1 fruit fly cellular context compared by ENCODE assay signal in the genomic region with DNA sequence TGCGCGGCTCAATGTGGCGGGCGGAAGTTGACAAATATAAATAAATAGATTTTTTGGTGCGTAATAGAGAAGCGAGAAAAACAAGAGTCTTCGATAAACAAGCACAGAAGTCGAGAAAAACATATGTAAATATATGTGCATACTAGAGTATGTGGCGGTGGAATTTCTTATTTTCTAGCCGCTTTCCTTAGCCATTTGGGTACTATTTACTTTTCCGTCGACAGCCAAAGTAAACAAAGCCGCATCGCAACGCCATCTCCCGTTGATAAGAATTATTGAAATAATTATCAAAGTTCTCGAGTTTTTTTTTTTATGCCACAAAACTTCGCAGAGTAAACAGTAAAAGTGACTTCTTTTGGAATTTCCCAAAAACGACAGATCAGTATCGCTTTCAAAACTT.
A peak's percentile ranks its signal among the peaks of the same experiment; 100 is the strongest.
TF ChIP-seq lines count a peak whose summit lies in the region.

No protein-coding gene starts in this region.

TF ChIP-seq in whole organism, embryonic, 481 proteins besides CTCF, POLR2A, EP300 and RAD21 (continued from another document and continues in another):
- peak; percentile 19 for TF ChIP-seq CG33213 (GFP tag; optimal IDR thresholded peaks at IDR 0.05; lab: Kevin White, UChicago)
- no peak for TF ChIP-seq CG13775 (GFP tag; optimal IDR thresholded peaks at IDR 0.05; lab: Kevin White, UChicago)
- TF ChIP-seq vnd (GFP tag; IDR thresholded peaks at IDR 0.05; lab: Robert Waterston, UW; ENCODE audit: partially characterized antibody), result no peak
- no peak for TF ChIP-seq Hey (tag; optimal IDR thresholded peaks at IDR 0.05; lab: Kevin White, UChicago)
- no peak for TF ChIP-seq ase (GFP tag; IDR thresholded peaks at IDR 0.05; lab: Robert Waterston, UW)
- TF ChIP-seq HLH3B (GFP tag; IDR thresholded peaks at IDR 0.05; lab: Robert Waterston, UW), result no peak
- no peak for TF ChIP-seq NC2β (GFP tag; optimal IDR thresholded peaks at IDR 0.05; lab: Kevin White, UChicago)
- TF ChIP-seq CG6854 (GFP tag; optimal IDR thresholded peaks at IDR 0.05; lab: Kevin White, UChicago), result no peak
- no peak for TF ChIP-seq sc (optimal IDR thresholded peaks at IDR 0.05; lab: Kevin White, UChicago)
- TF ChIP-seq sc (GFP tag; optimal IDR thresholded peaks at IDR 0.05; lab: Kevin White, UChicago), result no peak
- TF ChIP-seq E2f2 (GFP tag; IDR thresholded peaks at IDR 0.05; lab: Robert Waterston, UW), result peak; percentile 42; the same call in 1 of the 2 replicates
- no peak for TF ChIP-seq B-H1 (GFP tag; IDR thresholded peaks at IDR 0.05; lab: Robert Waterston, UW)
- TF ChIP-seq Stat92E (GFP tag; optimal IDR thresholded peaks at IDR 0.05; lab: Kevin White, UChicago), result no peak
- TF ChIP-seq D19A (tag; optimal IDR thresholded peaks at IDR 0.05; lab: Kevin White, UChicago), result no peak
- no peak for TF ChIP-seq eyg (GFP tag; optimal IDR thresholded peaks at IDR 0.05; lab: Kevin White, UChicago)
- peak; percentile 8 for TF ChIP-seq Spps (tag; optimal IDR thresholded peaks at IDR 0.05; lab: Kevin White, UChicago)
- no peak for TF ChIP-seq Dad (GFP tag; optimal IDR thresholded peaks at IDR 0.05; lab: Kevin White, UChicago)
- TF ChIP-seq slp2 (GFP tag; optimal IDR thresholded peaks at IDR 0.05; lab: Kevin White, UChicago), result no peak
- no peak for TF ChIP-seq emc (GFP tag; optimal IDR thresholded peaks at IDR 0.05; lab: Kevin White, UChicago)
- TF ChIP-seq CG2889 (GFP tag; IDR thresholded peaks at IDR 0.05; lab: Robert Waterston, UW), result no peak
- no peak for TF ChIP-seq Max (GFP tag; optimal IDR thresholded peaks at IDR 0.05; lab: Kevin White, UChicago)
- TF ChIP-seq CG14667 (GFP tag; IDR thresholded peaks at IDR 0.05; lab: Robert Waterston, UW), result no peak
- no peak for TF ChIP-seq H15 (GFP tag; IDR thresholded peaks at IDR 0.05; lab: Robert Waterston, UW)
- TF ChIP-seq sima (GFP tag; optimal IDR thresholded peaks at IDR 0.05; lab: Kevin White, UChicago), result no peak
- no peak for TF ChIP-seq CG3847 (GFP tag; IDR thresholded peaks at IDR 0.05; lab: Robert Waterston, UW)
- no peak for TF ChIP-seq CG31365 (tag; optimal IDR thresholded peaks at IDR 0.05; lab: Kevin White, UChicago)
- no peak for TF ChIP-seq CG7786 (GFP tag; optimal IDR thresholded peaks at IDR 0.05; lab: Kevin White, UChicago)
- no peak for TF ChIP-seq pzg (GFP tag; optimal IDR thresholded peaks at IDR 0.05; lab: Kevin White, UChicago)
- TF ChIP-seq CG14710 (tag; optimal IDR thresholded peaks at IDR 0.05; lab: Kevin White, UChicago), result no peak
- TF ChIP-seq CG1647 (GFP tag; optimal IDR thresholded peaks at IDR 0.05; lab: Kevin White, UChicago), result no peak
- TF ChIP-seq slbo (GFP tag; IDR thresholded peaks at IDR 0.05; lab: Robert Waterston, UW), result no peak
- TF ChIP-seq hbn (GFP tag; IDR thresholded peaks at IDR 0.05; lab: Robert Waterston, UW; ENCODE audit: partially characterized antibody), result no peak
- TF ChIP-seq fu2 (GFP tag; optimal IDR thresholded peaks at IDR 0.05; lab: Kevin White, UChicago), result no peak
- TF ChIP-seq Ptx1 (GFP tag; IDR thresholded peaks at IDR 0.05; lab: Robert Waterston, UW), result no peak
- TF ChIP-seq ci (GFP tag; IDR thresholded peaks at IDR 0.05; lab: Robert Waterston, UW), result peak; percentile 70; the same call in 2 of the 3 replicates
- TF ChIP-seq CG1792 (GFP tag; optimal IDR thresholded peaks at IDR 0.05; lab: Kevin White, UChicago), result no peak
- no peak for TF ChIP-seq grau (tag; optimal IDR thresholded peaks at IDR 0.05; lab: Kevin White, UChicago)
- TF ChIP-seq CG2199 (GFP tag; IDR thresholded peaks at IDR 0.05; lab: Robert Waterston, UW), result no peak
- no peak for TF ChIP-seq CG6683 (GFP tag; optimal IDR thresholded peaks at IDR 0.05; lab: Kevin White, UChicago)
- peak; percentile 33 for TF ChIP-seq CG1529 (GFP tag; optimal IDR thresholded peaks at IDR 0.05; lab: Kevin White, UChicago)
- TF ChIP-seq peb (GFP tag; IDR thresholded peaks at IDR 0.05; lab: Robert Waterston, UW), result no peak
- no peak for TF ChIP-seq en (GFP tag; optimal IDR thresholded peaks at IDR 0.05; lab: Kevin White, UChicago)
- no peak for TF ChIP-seq prd (optimal IDR thresholded peaks at IDR 0.05; lab: Kevin White, UChicago)
- TF ChIP-seq prd (GFP tag; IDR thresholded peaks at IDR 0.05; lab: Robert Waterston, UW), result no peak
- no peak for TF ChIP-seq CG15479 (GFP tag; optimal IDR thresholded peaks at IDR 0.05; lab: Kevin White, UChicago)
- peak; percentile 12 for TF ChIP-seq CG18619 (GFP tag; optimal IDR thresholded peaks at IDR 0.05; lab: Kevin White, UChicago)
- no peak for TF ChIP-seq YL-1 (GFP tag; optimal IDR thresholded peaks at IDR 0.05; lab: Kevin White, UChicago)
- no peak for TF ChIP-seq jigr1 (GFP tag; IDR thresholded peaks at IDR 0.05; lab: Robert Waterston, UW)
- TF ChIP-seq ab (GFP tag; optimal IDR thresholded peaks at IDR 0.05; lab: Kevin White, UChicago), result no peak
- TF ChIP-seq fd96Cb (tag; optimal IDR thresholded peaks at IDR 0.05; lab: Kevin White, UChicago), result no peak
- TF ChIP-seq CG4730 (GFP tag; IDR thresholded peaks at IDR 0.05; lab: Robert Waterston, UW), result no peak
- TF ChIP-seq Dip2 (GFP tag; IDR thresholded peaks at IDR 0.05; lab: Robert Waterston, UW), result no peak
- no peak for TF ChIP-seq Bteb2 (GFP tag; optimal IDR thresholded peaks at IDR 0.05; lab: Kevin White, UChicago)
- no peak for TF ChIP-seq gfzf (GFP tag; optimal IDR thresholded peaks at IDR 0.05; lab: Kevin White, UChicago)
- no peak for TF ChIP-seq gsb-n (tag; optimal IDR thresholded peaks at IDR 0.05; lab: Kevin White, UChicago)
- no peak for TF ChIP-seq insv (GFP tag; optimal IDR thresholded peaks at IDR 0.05; lab: Kevin White, UChicago)
- no peak for TF ChIP-seq Nf-YB (GFP tag; optimal IDR thresholded peaks at IDR 0.05; lab: Kevin White, UChicago)
- TF ChIP-seq Asciz (GFP tag; optimal IDR thresholded peaks at IDR 0.05; lab: Kevin White, UChicago), result peak; percentile 56
- no peak for TF ChIP-seq CG11085 (GFP tag; IDR thresholded peaks at IDR 0.05; lab: Robert Waterston, UW)
- TF ChIP-seq C15 (GFP tag; IDR thresholded peaks at IDR 0.05; lab: Robert Waterston, UW), result no peak
- TF ChIP-seq CG12942 (GFP tag; optimal IDR thresholded peaks at IDR 0.05; lab: Kevin White, UChicago), result no peak
- no peak for TF ChIP-seq Dbx (GFP tag; IDR thresholded peaks at IDR 0.05; lab: Robert Waterston, UW)
- TF ChIP-seq CG11093 (GFP tag; IDR thresholded peaks at IDR 0.05; lab: Robert Waterston, UW), result no peak
- no peak for TF ChIP-seq fd3F (GFP tag; optimal IDR thresholded peaks at IDR 0.05; lab: Kevin White, UChicago)
- TF ChIP-seq CG6175 (GFP tag; IDR thresholded peaks at IDR 0.05; lab: Robert Waterston, UW), result no peak
- no peak for TF ChIP-seq cg (GFP tag; optimal IDR thresholded peaks at IDR 0.05; lab: Kevin White, UChicago)
- TF ChIP-seq Dek (tag; optimal IDR thresholded peaks at IDR 0.05; lab: Kevin White, UChicago), result no peak
- TF ChIP-seq NfI (GFP tag; optimal IDR thresholded peaks at IDR 0.05; lab: Kevin White, UChicago), result no peak
- peak; percentile 6 for TF ChIP-seq ewg (GFP tag; optimal IDR thresholded peaks at IDR 0.05; lab: Kevin White, UChicago)
- no peak for TF ChIP-seq maf-S (GFP tag; optimal IDR thresholded peaks at IDR 0.05; lab: Kevin White, UChicago)
- TF ChIP-seq mirr (GFP tag; optimal IDR thresholded peaks at IDR 0.05; lab: Kevin White, UChicago), result no peak
- no peak for TF ChIP-seq CG9609 (GFP tag; optimal IDR thresholded peaks at IDR 0.05; lab: Kevin White, UChicago)
- TF ChIP-seq CG6654 (GFP tag; optimal IDR thresholded peaks at IDR 0.05; lab: Kevin White, UChicago), result no peak
- TF ChIP-seq CG8359 (GFP tag; optimal IDR thresholded peaks at IDR 0.05; lab: Kevin White, UChicago; ENCODE audit: borderline replicate concordance), result peak; percentile 37
- TF ChIP-seq D19B (GFP tag; optimal IDR thresholded peaks at IDR 0.05; lab: Kevin White, UChicago), result no peak
- TF ChIP-seq CG2875 (GFP tag; optimal IDR thresholded peaks at IDR 0.05; lab: Kevin White, UChicago), result no peak
- TF ChIP-seq Ssrp (tag; optimal IDR thresholded peaks at IDR 0.05; lab: Kevin White, UChicago), result no peak
- TF ChIP-seq CG30403 (GFP tag; optimal IDR thresholded peaks at IDR 0.05; lab: Kevin White, UChicago), result no peak
- no peak for TF ChIP-seq cato (GFP tag; optimal IDR thresholded peaks at IDR 0.05; lab: Kevin White, UChicago; ENCODE audit: borderline replicate concordance)
- no peak for TF ChIP-seq Dll (GFP tag; IDR thresholded peaks at IDR 0.05; lab: Robert Waterston, UW; ENCODE audit: partially characterized antibody)
- TF ChIP-seq CG12236 (GFP tag; optimal IDR thresholded peaks at IDR 0.05; lab: Kevin White, UChicago), result no peak
- no peak for TF ChIP-seq MBD-R2 (GFP tag; IDR thresholded peaks at IDR 0.05; lab: Robert Waterston, UW)
- no peak for TF ChIP-seq Dp (GFP tag; optimal IDR thresholded peaks at IDR 0.05; lab: Kevin White, UChicago)
- no peak for TF ChIP-seq tx (GFP tag; optimal IDR thresholded peaks at IDR 0.05; lab: Kevin White, UChicago)
- TF ChIP-seq zen (tag; optimal IDR thresholded peaks at IDR 0.05; lab: Kevin White, UChicago), result no peak
- no peak for TF ChIP-seq NK7.1 (GFP tag; optimal IDR thresholded peaks at IDR 0.05; lab: Kevin White, UChicago)
- peak; percentile 69 for TF ChIP-seq lab (GFP tag; optimal IDR thresholded peaks at IDR 0.05; lab: Kevin White, UChicago)
- no peak for TF ChIP-seq CG32767 (GFP tag; IDR thresholded peaks at IDR 0.05; lab: Robert Waterston, UW)
- no peak for TF ChIP-seq CG2678 (tag; optimal IDR thresholded peaks at IDR 0.05; lab: Kevin White, UChicago)
- TF ChIP-seq trem (tag; optimal IDR thresholded peaks at IDR 0.05; lab: Kevin White, UChicago), result no peak
- TF ChIP-seq CG32532 (GFP tag; IDR thresholded peaks at IDR 0.05; lab: Robert Waterston, UW), result no peak
- TF ChIP-seq Usf (GFP tag; optimal IDR thresholded peaks at IDR 0.05; lab: Kevin White, UChicago), result no peak
- TF ChIP-seq CG17568 (GFP tag; optimal IDR thresholded peaks at IDR 0.05; lab: Kevin White, UChicago), result no peak
- no peak for TF ChIP-seq CG4820 (GFP tag; optimal IDR thresholded peaks at IDR 0.05; lab: Kevin White, UChicago)
- no peak for TF ChIP-seq CG12391 (tag; optimal IDR thresholded peaks at IDR 0.05; lab: Kevin White, UChicago)
- no peak for TF ChIP-seq pan (optimal IDR thresholded peaks at IDR 0.05; lab: Kevin White, UChicago)
- no peak for TF ChIP-seq pan (GFP tag; optimal IDR thresholded peaks at IDR 0.05 in 1 of 2, IDR thresholded peaks at IDR 0.05 in 1 of 2)
- TF ChIP-seq NFAT (GFP tag; IDR thresholded peaks at IDR 0.05; lab: Robert Waterston, UW), result no peak
- TF ChIP-seq CG10654 (GFP tag; optimal IDR thresholded peaks at IDR 0.05; lab: Kevin White, UChicago), result no peak
- TF ChIP-seq CG12071 (GFP tag; optimal IDR thresholded peaks at IDR 0.05; lab: Kevin White, UChicago), result peak; percentile 27
- peak; percentile 34 for TF ChIP-seq CG8281 (tag; optimal IDR thresholded peaks at IDR 0.05; lab: Kevin White, UChicago)
- peak; percentile 42 for TF ChIP-seq CrebB (tag; optimal IDR thresholded peaks at IDR 0.05; lab: Kevin White, UChicago)
- TF ChIP-seq Mad (GFP tag; optimal IDR thresholded peaks at IDR 0.05; lab: Kevin White, UChicago), result no peak
- no peak for TF ChIP-seq Dfd (GFP tag; optimal IDR thresholded peaks at IDR 0.05; lab: Kevin White, UChicago)
- no peak for TF ChIP-seq Trl (optimal IDR thresholded peaks at IDR 0.05; lab: Kevin White, UChicago)
- no peak for TF ChIP-seq Trl (GFP tag; optimal IDR thresholded peaks at IDR 0.05; lab: Kevin White, UChicago)
- peak; percentile 57 for TF ChIP-seq Vsx1 (GFP tag; optimal IDR thresholded peaks at IDR 0.05; lab: Kevin White, UChicago)
- no peak for TF ChIP-seq CG18262 (tag; optimal IDR thresholded peaks at IDR 0.05; lab: Kevin White, UChicago)
- peak; percentile 35 for TF ChIP-seq CG10431 (GFP tag; optimal IDR thresholded peaks at IDR 0.05; lab: Kevin White, UChicago)
- TF ChIP-seq ind (GFP tag; optimal IDR thresholded peaks at IDR 0.05; lab: Kevin White, UChicago), result no peak
- no peak for TF ChIP-seq h (optimal IDR thresholded peaks at IDR 0.05; lab: Kevin White, UChicago)
- TF ChIP-seq dati (GFP tag; IDR thresholded peaks at IDR 0.05; lab: Robert Waterston, UW), result no peak
- TF ChIP-seq croc (GFP tag; conservative IDR thresholded peaks at IDR 0.05; lab: Robert Waterston, UW), result no peak
- no peak for TF ChIP-seq cwo (GFP tag; optimal IDR thresholded peaks at IDR 0.05; lab: Kevin White, UChicago)
- peak; percentile 53 for TF ChIP-seq CG1233 (GFP tag; optimal IDR thresholded peaks at IDR 0.05; lab: Kevin White, UChicago)
- TF ChIP-seq ranshi (GFP tag; IDR thresholded peaks at IDR 0.05; lab: Robert Waterston, UW), result peak; percentile 10; the same call in 1 of the 2 replicates
- TF ChIP-seq crol (GFP tag; IDR thresholded peaks at IDR 0.05; lab: Robert Waterston, UW), result no peak
- no peak for TF ChIP-seq HLH54F (GFP tag; optimal IDR thresholded peaks at IDR 0.05; lab: Kevin White, UChicago)
- TF ChIP-seq ac (GFP tag; optimal IDR thresholded peaks at IDR 0.05; lab: Kevin White, UChicago), result no peak
- no peak for TF ChIP-seq Ets65A (GFP tag; lab: Kevin White, UChicago)
- peak; percentile 65 for TF ChIP-seq sd (tag; optimal IDR thresholded peaks at IDR 0.05; lab: Kevin White, UChicago)
- TF ChIP-seq CG15696 (tag; optimal IDR thresholded peaks at IDR 0.05; lab: Kevin White, UChicago), result peak; percentile 25
- no peak for TF ChIP-seq CG34224 (GFP tag; IDR thresholded peaks at IDR 0.05; lab: Robert Waterston, UW; ENCODE audit: partially characterized antibody)
- TF ChIP-seq hb (GFP tag; IDR thresholded peaks at IDR 0.05; lab: Robert Waterston, UW; ENCODE audit: partially characterized antibody), result no peak
- TF ChIP-seq Adf1 (GFP tag; IDR thresholded peaks at IDR 0.05; lab: Robert Waterston, UW), result no peak
- no peak for TF ChIP-seq pfk (GFP tag; optimal IDR thresholded peaks at IDR 0.05; lab: Kevin White, UChicago)
- TF ChIP-seq CG7928 (GFP tag; optimal IDR thresholded peaks at IDR 0.05; lab: Kevin White, UChicago), result no peak
- TF ChIP-seq rib (GFP tag; IDR thresholded peaks at IDR 0.05; lab: Robert Waterston, UW), result no peak
- TF ChIP-seq CG4282 (GFP tag; optimal IDR thresholded peaks at IDR 0.05; lab: Kevin White, UChicago), result no peak
- no peak for TF ChIP-seq sisA (GFP tag; IDR thresholded peaks at IDR 0.05; lab: Robert Waterston, UW)
- TF ChIP-seq chm (GFP tag; IDR thresholded peaks at IDR 0.05; lab: Robert Waterston, UW), result no peak
- TF ChIP-seq bsh (GFP tag; optimal IDR thresholded peaks at IDR 0.05; lab: Kevin White, UChicago), result peak in 1 of 2 experiments; percentile 49
- no peak for TF ChIP-seq Hr51 (GFP tag; optimal IDR thresholded peaks at IDR 0.05; lab: Kevin White, UChicago)
- TF ChIP-seq kay (GFP tag; optimal IDR thresholded peaks at IDR 0.05; lab: Kevin White, UChicago), result no peak
- TF ChIP-seq CG6813 (GFP tag; optimal IDR thresholded peaks at IDR 0.05; lab: Kevin White, UChicago), result peak; percentile 66
- no peak for TF ChIP-seq CG2116 (GFP tag; optimal IDR thresholded peaks at IDR 0.05; lab: Kevin White, UChicago)
